Worm (Caenorhabditis elegans): Measurements from ENCODE around the gene T27D12.6.

The T27D12.6 gene

DNA sequence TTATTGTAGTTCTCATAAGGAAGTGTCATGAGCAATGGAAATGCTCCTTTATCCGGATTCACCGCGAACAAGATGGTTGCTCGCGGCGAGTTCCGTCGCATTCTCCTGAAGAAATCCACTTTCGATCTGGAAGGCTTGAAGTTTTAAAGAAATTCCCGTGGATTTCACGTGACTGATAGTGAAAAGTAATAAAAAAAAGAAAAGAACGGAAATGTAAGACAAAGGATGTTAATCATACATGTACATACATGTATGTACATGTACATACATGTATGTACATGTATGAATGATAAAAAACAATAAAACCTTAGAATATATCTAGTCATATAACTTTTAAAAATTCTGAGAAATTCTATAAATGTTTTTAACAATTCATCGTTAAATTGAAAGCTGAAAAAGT is 21.1 kb downstream of the T27D12.6 start, which contains the start of gene clh-1:
Gene clh-1 (minus strand): TSS at position 101 of the 400 bp plus-strand sequence.
- TF ChIP-seq mab-5 (tag; optimal IDR thresholded peaks at IDR 0.05) (no peak), ztf-11 (tag; optimal IDR thresholded peaks at IDR 0.05) (no peak), cnd-1 (tag; optimal IDR thresholded peaks at IDR 0.05) (no peak), zip-8 (tag; optimal IDR thresholded peaks at IDR 0.05) (no peak), elt-3 (tag; optimal IDR thresholded peaks at IDR 0.05) (no peak), hlh-1 (tag; optimal IDR thresholded peaks at IDR 0.05) (no peak), drap-1 (GFP tag; optimal IDR thresholded peaks at IDR 0.05) (no peak), nhr-76 (tag; optimal IDR thresholded peaks at IDR 0.05) (no peak), sptf-1 (tag; optimal IDR thresholded peaks at IDR 0.05) (no peak), snpc-4 (tag; optimal IDR thresholded peaks at IDR 0.05) (no peak), flh-1 (GFP tag; optimal IDR thresholded peaks at IDR 0.05) (no peak), ces-1 (GFP tag; optimal IDR thresholded peaks at IDR 0.05) (no peak), ham-2 (GFP tag; optimal IDR thresholded peaks at IDR 0.05) (no peak), ceh-83 (GFP tag; optimal IDR thresholded peaks at IDR 0.05) (no peak), ceh-43 (GFP tag; optimal IDR thresholded peaks at IDR 0.05) (no peak), pha-4 (tag; optimal IDR thresholded peaks at IDR 0.05) (no peak), nhr-237 (tag; optimal IDR thresholded peaks at IDR 0.05) (no peak), tbx-8 (GFP tag; optimal IDR thresholded peaks at IDR 0.05) (no peak), lsy-2 (tag; optimal IDR thresholded peaks at IDR 0.05) (no peak)

ce11 chrII:11859833-11860232 is 24.5 kb downstream of the T27D12.6 start:
- TF ChIP-seq mep-1 (tag; optimal IDR thresholded peaks at IDR 0.05) (no peak), lin-13 (tag; optimal IDR thresholded peaks at IDR 0.05) (no peak), ces-1 (GFP tag; optimal IDR thresholded peaks at IDR 0.05) (no peak), unc-120 (tag; optimal IDR thresholded peaks at IDR 0.05; ENCODE audit: poor library complexity, severe bottlenecking) (no peak), drap-1 (GFP tag; optimal IDR thresholded peaks at IDR 0.05) (no peak), ztf-11 (tag; optimal IDR thresholded peaks at IDR 0.05) (no peak), bed-3 (GFP tag; optimal IDR thresholded peaks at IDR 0.05) (no peak), ceh-39 (tag; optimal IDR thresholded peaks at IDR 0.05) (no peak), hlh-1 (tag; optimal IDR thresholded peaks at IDR 0.05) (no peak), snpc-4 (tag; optimal IDR thresholded peaks at IDR 0.05) (no peak), sptf-1 (tag; optimal IDR thresholded peaks at IDR 0.05) (no peak), tbx-8 (GFP tag; optimal IDR thresholded peaks at IDR 0.05) (no peak), zip-8 (tag; optimal IDR thresholded peaks at IDR 0.05) (no peak), sem-2 (GFP tag; optimal IDR thresholded peaks at IDR 0.05) (no peak), ham-2 (GFP tag; optimal IDR thresholded peaks at IDR 0.05) (no peak), nhr-76 (tag; optimal IDR thresholded peaks at IDR 0.05) (no peak), M03D4.4 (tag; optimal IDR thresholded peaks at IDR 0.05) (no peak), ceh-83 (GFP tag; optimal IDR thresholded peaks at IDR 0.05) (no peak)

DNA sequence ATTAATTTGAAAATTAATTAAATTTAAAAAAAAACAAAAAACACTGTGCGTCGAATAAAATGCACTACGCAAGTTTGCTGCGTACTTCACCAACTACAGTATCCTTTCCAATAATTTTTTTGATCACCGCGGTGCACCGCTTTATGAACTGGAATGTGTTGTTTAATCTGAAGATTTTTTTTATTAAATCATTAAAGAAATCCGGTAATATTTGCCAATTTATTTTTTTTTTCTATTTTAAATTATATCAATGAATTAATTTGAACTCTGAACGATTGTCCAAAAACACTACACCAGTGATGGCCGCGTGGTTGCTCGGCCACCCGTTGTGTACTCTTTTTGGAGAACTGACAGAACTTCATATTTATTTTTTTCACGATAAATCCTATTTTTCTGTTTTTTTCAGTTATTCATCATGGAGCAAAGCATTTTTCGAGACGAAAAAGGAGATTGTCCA is 25.3 kb downstream of the T27D12.6 start, which contains the start of gene K12D12.5:
Gene K12D12.5 (plus strand): TSS at position 407 of the 457 bp plus-strand sequence.
- TF ChIP-seq drap-1 (GFP tag; optimal IDR thresholded peaks at IDR 0.05) (no peak), mab-5 (tag; optimal IDR thresholded peaks at IDR 0.05) (no peak), bed-3 (GFP tag; optimal IDR thresholded peaks at IDR 0.05) (no peak), nhr-237 (tag; optimal IDR thresholded peaks at IDR 0.05) (no peak), tbx-8 (GFP tag; optimal IDR thresholded peaks at IDR 0.05) (no peak), snpc-4 (tag; optimal IDR thresholded peaks at IDR 0.05) (no peak), elt-3 (tag; optimal IDR thresholded peaks at IDR 0.05) (no peak), mep-1 (tag; optimal IDR thresholded peaks at IDR 0.05) (no peak), ceh-83 (GFP tag; optimal IDR thresholded peaks at IDR 0.05) (no peak), lin-32 (GFP tag; optimal IDR thresholded peaks at IDR 0.05) (no peak), nhr-12 (tag; optimal IDR thresholded peaks at IDR 0.05) (no peak), lsy-2 (tag; optimal IDR thresholded peaks at IDR 0.05) (no peak), ham-2 (GFP tag; optimal IDR thresholded peaks at IDR 0.05) (no peak), nhr-76 (tag; optimal IDR thresholded peaks at IDR 0.05) (no peak), mls-2 (tag; optimal IDR thresholded peaks at IDR 0.05) (no peak), elt-1 (tag; optimal IDR thresholded peaks at IDR 0.05; ENCODE audit: borderline replicate concordance, insufficient read depth) (no peak), ztf-11 (tag; optimal IDR thresholded peaks at IDR 0.05) (no peak), hlh-1 (tag; optimal IDR thresholded peaks at IDR 0.05) (no peak), pha-4 (tag; optimal IDR thresholded peaks at IDR 0.05) (no peak)

- TF ChIP-seq nhr-237 (tag; optimal IDR thresholded peaks at IDR 0.05), result no peak
- no peak for TF ChIP-seq tbx-8 (GFP tag; optimal IDR thresholded peaks at IDR 0.05)
- TF ChIP-seq flh-1 (GFP tag; optimal IDR thresholded peaks at IDR 0.05), result no peak
Measured at ce11 chrII:11865644-11866043, 30.3 kb downstream of the T27D12.6 start, which contains the start of gene K12D12.4. Gene K12D12.4 (minus strand): TSS chrII:11865744.

- TF ChIP-seq bed-3 (GFP tag; optimal IDR thresholded peaks at IDR 0.05) (no peak), nhr-76 (tag; optimal IDR thresholded peaks at IDR 0.05) (no peak), drap-1 (GFP tag; optimal IDR thresholded peaks at IDR 0.05) (no peak), ceh-83 (GFP tag; optimal IDR thresholded peaks at IDR 0.05) (no peak), lsy-2 (tag; optimal IDR thresholded peaks at IDR 0.05) (no peak), lin-13 (tag; optimal IDR thresholded peaks at IDR 0.05) (no peak), unc-39 (tag; optimal IDR thresholded peaks at IDR 0.05) (no peak), ceh-43 (GFP tag; optimal IDR thresholded peaks at IDR 0.05) (no peak), elt-1 (tag; optimal IDR thresholded peaks at IDR 0.05; ENCODE audit: borderline replicate concordance, insufficient read depth) (no peak), mep-1 (tag; optimal IDR thresholded peaks at IDR 0.05) (no peak), nhr-12 (tag; optimal IDR thresholded peaks at IDR 0.05) (no peak)
Measured at ce11 chrII:11868234-11868633, 32.9 kb downstream of the T27D12.6 start, which contains the start of gene col-84. Gene col-84 (plus strand): TSS chrII:11868534.
